Worm (Caenorhabditis elegans): ENCODE data around the gene F36H12.3.

DNA sequence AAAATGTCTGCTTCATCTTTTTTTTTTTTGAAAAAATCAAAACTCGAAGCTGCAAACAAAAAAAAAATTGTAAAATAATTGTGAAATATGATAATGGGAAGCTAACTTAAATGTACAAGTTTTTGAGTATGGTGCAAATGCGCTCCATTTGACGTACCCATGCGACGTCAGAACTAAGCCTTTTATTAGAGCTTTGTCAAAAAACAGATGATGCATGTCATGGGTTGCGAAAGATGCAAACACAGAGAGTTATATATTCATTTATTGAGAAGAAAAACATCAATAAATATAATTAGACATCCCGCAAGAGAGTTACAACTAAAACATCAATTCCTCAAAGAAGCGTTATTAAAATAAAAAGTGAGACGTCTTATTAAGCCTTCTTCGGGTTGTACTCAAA lies 21.8 kb downstream of the F36H12.3 start:
- TF ChIP-seq dao-5 (tag; optimal IDR thresholded peaks at IDR 0.05), result no peak
- TF ChIP-seq W03F9.2 (tag; optimal IDR thresholded peaks at IDR 0.05), result no peak

Measured in whole organism, L4/young adult.